Fruit fly (Drosophila melanogaster) whole organism, pupa: ENCODE data around the gene dimm.

Source experiments
- CG10348 ChIP-seq: fragments of 200-800 bp; sonication (Bioruptor generic); IDR thresholded peaks from 2 replicates; pipeline ENCODE4 v1.3.6; 2022; ENCODE audit warnings: missing biosample characterization, missing genetic modification characterization
- CG13204 ChIP-seq: fragments of 200-800 bp; sonication (Bioruptor generic); optimal IDR thresholded peaks from 2 replicates; lab custom pipeline; 2018; ENCODE audit warnings: missing biosample characterization, mild to moderate bottlenecking, missing genetic modification characterization, moderate library complexity
- CG14655 ChIP-seq: fragments of 200-800 bp; sonication (Bioruptor generic); optimal IDR thresholded peaks from 3 replicates; lab custom pipeline; 2017; ENCODE audit warnings: mild to moderate bottlenecking, missing biosample characterization, missing genetic modification reagents, missing genetic modification characterization
- CG32121 ChIP-seq: fragments of 200-800 bp; sonication (Bioruptor generic); IDR thresholded peaks from 2 replicates; pipeline ENCODE4 v1.3.6; 2022; ENCODE audit warnings: missing biosample characterization, missing genetic modification characterization
- CG34367 ChIP-seq: fragments of 200-800 bp; sonication (Bioruptor generic); optimal IDR thresholded peaks from 2 replicates; lab custom pipeline; 2018; ENCODE audit warnings: missing biosample characterization, mild to moderate bottlenecking, missing genetic modification characterization
- EcR ChIP-seq: fragments of 200-800 bp; sonication (Bioruptor generic); optimal IDR thresholded peaks from 3 replicates; lab custom pipeline; 2019; ENCODE audit warnings: missing biosample characterization, missing genetic modification characterization, mild to moderate bottlenecking, moderate library complexity, missing genetic modification reagents
- Ets98B ChIP-seq: fragments of 200-800 bp; sonication (Bioruptor generic); IDR thresholded peaks from 2 replicates; pipeline ENCODE4 v1.3.6; 2022; ENCODE audit warnings: missing biosample characterization, missing genetic modification characterization

dm6 chr2L:21341706-21342105, 10.2 kb downstream of the dimm start:
- no peak for TF ChIP-seq CG32121
- TF ChIP-seq CG34367 (tag; lab: Kevin White, UChicago), result no peak
- no peak for TF ChIP-seq CG10348 (GFP tag; lab: Robert Waterston, UW)
- TF ChIP-seq EcR, result no peak
- no peak for TF ChIP-seq CG14655 (GFP tag; lab: Kevin White, UChicago)
- TF ChIP-seq Ets98B (GFP tag; lab: Robert Waterston, UW), result no peak
- no peak for TF ChIP-seq CG13204 (GFP tag; lab: Kevin White, UChicago)
